Fruit fly (Drosophila melanogaster) whole organism, embryonic: ENCODE measurements around the gene CG13949.

ENCODE experiments used
- Bteb2 ChIP-seq: fragments of 200-800 bp; sonication (Bioruptor generic); optimal IDR thresholded peaks from 2 replicates; lab custom pipeline; 2016; ENCODE audit warnings: missing biosample characterization, missing genetic modification characterization
- CG10321 ChIP-seq: fragments of 200-800 bp; sonication (Bioruptor generic); IDR thresholded peaks from 2 replicates; pipeline ENCODE4 v1.3.6; 2022; ENCODE audit warnings: missing biosample characterization, missing genetic modification characterization
- CG13894 ChIP-seq: fragments of 200-800 bp; sonication (Bioruptor generic); optimal IDR thresholded peaks from 3 replicates; lab custom pipeline; 2018; ENCODE audit warnings: missing biosample characterization, mild to moderate bottlenecking, missing genetic modification characterization, moderate library complexity
- CG14441 ChIP-seq: fragments of 200-800 bp; sonication (Bioruptor generic); IDR thresholded peaks from 2 replicates; pipeline ENCODE4 v1.3.6; 2022; ENCODE audit warnings: missing biosample characterization, missing genetic modification characterization
- CG14710 ChIP-seq: fragments of 200-800 bp; sonication (Bioruptor generic); optimal IDR thresholded peaks from 3 replicates; lab custom pipeline; 2019; ENCODE audit warnings: missing biosample characterization, mild to moderate bottlenecking, missing genetic modification characterization, moderate library complexity
- CG15514 ChIP-seq: fragments of 200-800 bp; sonication (Bioruptor generic); optimal IDR thresholded peaks from 3 replicates; lab custom pipeline; 2017; ENCODE audit warnings: missing biosample characterization, missing genetic modification characterization, mild to moderate bottlenecking, moderate library complexity, missing genetic modification reagents
- CG17385 ChIP-seq: fragments of 200-800 bp; sonication (Bioruptor generic); optimal IDR thresholded peaks from 3 replicates; lab custom pipeline; 2018; ENCODE audit warnings: missing biosample characterization, mild to moderate bottlenecking, missing genetic modification characterization
- CG17912 ChIP-seq: fragments of 200-800 bp; sonication (Bioruptor generic); optimal IDR thresholded peaks from 2 replicates; lab custom pipeline; 2018; ENCODE audit warnings: missing biosample characterization, mild to moderate bottlenecking, missing genetic modification characterization
- CG34376 ChIP-seq: fragments of 200-800 bp; sonication (Bioruptor generic); optimal IDR thresholded peaks from 2 replicates; lab custom pipeline; 2018; ENCODE audit warnings: missing biosample characterization, mild to moderate bottlenecking, missing genetic modification characterization
- CG4328 ChIP-seq: fragments of 200-800 bp; sonication (Bioruptor generic); optimal IDR thresholded peaks from 3 replicates; lab custom pipeline; 2017; ENCODE audit warnings: missing biosample characterization, missing genetic modification reagents, missing genetic modification characterization
- CG6254 ChIP-seq: fragments of 200-800 bp; sonication (Bioruptor generic); optimal IDR thresholded peaks from 3 replicates; lab custom pipeline; 2017; ENCODE audit warnings: mild to moderate bottlenecking, missing biosample characterization, missing genetic modification reagents, missing genetic modification characterization
- CG7372 ChIP-seq: fragments of 200-800 bp; sonication (Bioruptor generic); IDR thresholded peaks from 2 replicates; pipeline ENCODE4 v1.3.6; 2022; ENCODE audit warnings: missing biosample characterization, missing genetic modification characterization
- Camta ChIP-seq: fragments of 200-800 bp; sonication (Bioruptor generic); optimal IDR thresholded peaks from 2 replicates; lab custom pipeline; 2016; ENCODE audit warnings: missing biosample characterization, missing genetic modification characterization
- Chrac-16 ChIP-seq: fragments of 200-800 bp; sonication (Bioruptor generic); optimal IDR thresholded peaks from 3 replicates; lab custom pipeline; 2016; ENCODE audit warnings: missing biosample characterization, missing genetic modification characterization
- Hmx ChIP-seq: fragments of 200-800 bp; sonication (Bioruptor generic); optimal IDR thresholded peaks from 2 replicates; lab custom pipeline; 2016; ENCODE audit warnings: missing biosample characterization, missing genetic modification characterization
- Hr3 ChIP-seq: fragments of 200-800 bp; sonication (Bioruptor generic); optimal IDR thresholded peaks from 3 replicates; lab custom pipeline; 2016; ENCODE audit warnings: missing biosample characterization, missing genetic modification characterization
- Kr ChIP-seq: fragments of 200-800 bp; sonication (Bioruptor generic); optimal IDR thresholded peaks from 2 replicates; lab custom pipeline; 2017; ENCODE audit warnings: missing biosample characterization, mild to moderate bottlenecking, missing genetic modification characterization
- Lpt ChIP-seq: fragments of >200 bp; optimal IDR thresholded peaks from 2 replicates; lab custom pipeline; 2018; ENCODE audit warnings: missing biosample characterization, missing genetic modification characterization
- MBD-R2 ChIP-seq: fragments of 200-800 bp; sonication (Bioruptor generic); IDR thresholded peaks from 2 replicates; pipeline ENCODE4 v1.3.6; 2022; ENCODE audit warnings: missing biosample characterization, missing genetic modification characterization
- Meics ChIP-seq: fragments of 200-800 bp; sonication (Bioruptor generic); optimal IDR thresholded peaks from 2 replicates; lab custom pipeline; 2017; ENCODE audit warnings: missing biosample characterization, mild to moderate bottlenecking, missing genetic modification characterization
- NK7.1 ChIP-seq: fragments of 200-800 bp; sonication (Bioruptor generic); optimal IDR thresholded peaks from 3 replicates; lab custom pipeline; 2016; ENCODE audit warnings: missing biosample characterization, missing genetic modification characterization
- Poxn ChIP-seq: fragments of 200-800 bp; sonication (Bioruptor generic); IDR thresholded peaks from 2 replicates; pipeline ENCODE4 v1.3.6; 2022; ENCODE audit warnings: missing biosample characterization, missing genetic modification characterization
- Ptx1 ChIP-seq: fragments of 200-800 bp; sonication (Bioruptor generic); IDR thresholded peaks from 2 replicates; pipeline ENCODE4 v1.3.6; 2022; ENCODE audit warnings: missing biosample characterization, missing genetic modification characterization
- Xrp1 ChIP-seq: fragments of 200-800 bp; sonication (Bioruptor generic); IDR thresholded peaks from 2 replicates; pipeline ENCODE4 v1.3.6; 2022; ENCODE audit warnings: missing biosample characterization, missing genetic modification characterization
- YL-1 ChIP-seq: fragments of 200-800 bp; sonication (Bioruptor generic); optimal IDR thresholded peaks from 3 replicates; lab custom pipeline; 2017; ENCODE audit warnings: missing biosample characterization, mild to moderate bottlenecking, missing genetic modification characterization
- cg ChIP-seq: fragments of 200-800 bp; sonication (Bioruptor generic); optimal IDR thresholded peaks from 3 replicates; lab custom pipeline; 2019; ENCODE audit warnings: missing biosample characterization, mild to moderate bottlenecking, missing genetic modification characterization, moderate library complexity
- chn ChIP-seq: fragments of 200-800 bp; sonication (Bioruptor generic); optimal IDR thresholded peaks from 2 replicates; lab custom pipeline; 2016; ENCODE audit warnings: missing biosample characterization, missing genetic modification characterization
- croc ChIP-seq: fragments of 200-800 bp; sonication (Bioruptor generic); conservative IDR thresholded peaks from 3 replicates; pipeline ENCODE4 v1.3.6; 2022; ENCODE audit warnings: missing biosample characterization, missing genetic modification characterization
- crol ChIP-seq: fragments of 200-800 bp; sonication (Bioruptor generic); IDR thresholded peaks from 2 replicates; pipeline ENCODE4 v1.3.6; 2022; ENCODE audit warnings: missing biosample characterization, missing genetic modification characterization
- dpn ChIP-seq, 2 experiments: fragments of 200-800 bp; sonication (Bioruptor generic); optimal IDR thresholded peaks; 3 replicates each; lab custom pipeline; 2016; ENCODE audit warnings: missing biosample characterization in 2 of 2, missing genetic modification characterization in 2 of 2
- ems ChIP-seq: fragments of 200-800 bp; sonication (Bioruptor generic); optimal IDR thresholded peaks from 3 replicates; lab custom pipeline; 2016; ENCODE audit warnings: missing biosample characterization, missing genetic modification characterization
- ftz-f1 ChIP-seq: fragments of 200-800 bp; sonication (Bioruptor generic); optimal IDR thresholded peaks from 2 replicates; lab custom pipeline; 2016; ENCODE audit warnings: missing biosample characterization, missing genetic modification characterization
- hb ChIP-seq: fragments of 200-800 bp; sonication (Bioruptor generic); IDR thresholded peaks from 3 replicates; pipeline ENCODE4 v1.3.6; 2022; ENCODE audit warnings: missing biosample characterization, missing genetic modification characterization; ENCODE audit not compliant: partially characterized antibody
- hbn ChIP-seq: fragments of 200-800 bp; sonication (Bioruptor generic); IDR thresholded peaks from 2 replicates; pipeline ENCODE4 v1.3.6; 2022; ENCODE audit warnings: missing biosample characterization, missing genetic modification characterization; ENCODE audit not compliant: partially characterized antibody
- lilli ChIP-seq: fragments of 200-800 bp; sonication (Bioruptor generic); optimal IDR thresholded peaks from 3 replicates; lab custom pipeline; 2016; ENCODE audit warnings: missing biosample characterization, missing genetic modification characterization
- lov ChIP-seq, 2 experiments: fragments of 200-800 bp in 1 of 2; fragments of >200 bp in 1 of 2; sonication (Bioruptor generic) in 1 of 2; IDR thresholded peaks in 1 of 2; optimal IDR thresholded peaks in 1 of 2; 2 replicates in 1 of 2; 3 replicates in 1 of 2; pipeline versions ENCODE4 v1.3.6 to Lab custom; 2017 to 2022; ENCODE audit warnings: missing biosample characterization in 1 of 2, missing genetic modification characterization in 1 of 2
- nerfin-2 ChIP-seq: fragments of 200-800 bp; sonication (Bioruptor generic); IDR thresholded peaks from 2 replicates; pipeline ENCODE4 v1.3.6; 2022; ENCODE audit warnings: missing biosample characterization, missing genetic modification characterization; ENCODE audit not compliant: partially characterized antibody
- nmo ChIP-seq: fragments of 200-800 bp; sonication (Bioruptor generic); optimal IDR thresholded peaks from 2 replicates; lab custom pipeline; 2018; ENCODE audit warnings: missing biosample characterization, mild to moderate bottlenecking, missing genetic modification characterization, moderate library complexity
- otp ChIP-seq: fragments of 200-800 bp; sonication (Bioruptor generic); IDR thresholded peaks from 3 replicates; pipeline ENCODE4, ENCODE4 v1.3.6; 2022; ENCODE audit warnings: missing biosample characterization, missing genetic modification characterization
- p53 ChIP-seq: fragments of 200-800 bp; sonication (Bioruptor generic); optimal IDR thresholded peaks from 2 replicates; lab custom pipeline; 2016; ENCODE audit warnings: missing biosample characterization, missing genetic modification characterization
- sc ChIP-seq, 3 experiments: fragments of >200 bp in 2 of 3; fragments of 200-800 bp in 1 of 3; sonication (Bioruptor generic) in 1 of 3; optimal IDR thresholded peaks; 2 replicates in 2 of 3; 3 replicates in 1 of 3; lab custom pipeline; 2017; ENCODE audit warnings: mild to moderate bottlenecking in 1 of 3, missing biosample characterization in 1 of 3, missing genetic modification characterization in 1 of 3, missing genetic modification reagents in 1 of 3
- schlank ChIP-seq: fragments of 200-800 bp; sonication (Bioruptor generic); optimal IDR thresholded peaks from 2 replicates; lab custom pipeline; 2018; ENCODE audit warnings: missing biosample characterization, mild to moderate bottlenecking, missing genetic modification characterization
- scrt ChIP-seq: fragments of 200-800 bp; sonication (Bioruptor generic); optimal IDR thresholded peaks from 2 replicates; lab custom pipeline; 2018; ENCODE audit warnings: missing biosample characterization, mild to moderate bottlenecking, missing genetic modification characterization, moderate library complexity
- sna ChIP-seq: fragments of 200-800 bp; sonication (Bioruptor generic); IDR thresholded peaks from 2 replicates; pipeline ENCODE4 v1.3.6; 2022; ENCODE audit warnings: missing biosample characterization, missing genetic modification characterization; ENCODE audit not compliant: partially characterized antibody
- trem ChIP-seq: fragments of 200-800 bp; optimal IDR thresholded peaks from 3 replicates; lab custom pipeline; 2019; ENCODE audit warnings: missing biosample characterization, mild to moderate bottlenecking, missing genetic modification characterization, moderate library complexity
- ttk ChIP-seq: fragments of 200-800 bp; sonication (Bioruptor generic); IDR thresholded peaks from 2 replicates; pipeline ENCODE4 v2.1.2; 2022; ENCODE audit warnings: missing biosample characterization, missing genetic modification characterization
- vnd ChIP-seq: fragments of 200-800 bp; sonication (Bioruptor generic); IDR thresholded peaks from 3 replicates; pipeline ENCODE4 v1.3.6; 2022; ENCODE audit warnings: missing biosample characterization, missing genetic modification characterization; ENCODE audit not compliant: partially characterized antibody
- wek ChIP-seq: fragments of 200-800 bp; sonication (Bioruptor generic); optimal IDR thresholded peaks from 3 replicates; lab custom pipeline; 2018; ENCODE audit warnings: missing biosample characterization, mild to moderate bottlenecking, missing genetic modification characterization, moderate library complexity

Gene CG13949

dm6 chr2L:856690-857488 is 1.8 kb downstream of the CG13949 start (continued):
- TF ChIP-seq lov (optimal IDR thresholded peaks at IDR 0.05; lab: Kevin White, UChicago) (no peak), lov (GFP tag; IDR thresholded peaks at IDR 0.05; lab: Robert Waterston, UW) (peak; percentile 81), nmo (GFP tag; lab: Kevin White, UChicago) (peak; percentile 83), Lpt (no peak), Poxn (GFP tag; lab: Robert Waterston, UW) (no peak), trem (tag; lab: Kevin White, UChicago) (peak; percentile 63), cg (GFP tag; lab: Kevin White, UChicago) (no peak), CG13894 (tag; lab: Kevin White, UChicago) (no peak), sc (optimal IDR thresholded peaks at IDR 0.05; lab: Kevin White, UChicago) (no peak), sc (GFP tag; optimal IDR thresholded peaks at IDR 0.05; lab: Kevin White, UChicago) (peak; percentile 62), p53 (GFP tag; lab: Kevin White, UChicago) (no peak), schlank (no peak), CG17385 (peak; percentile 67), Bteb2 (GFP tag; lab: Kevin White, UChicago) (no peak), CG17912 (GFP tag; lab: Kevin White, UChicago) (no peak), scrt (GFP tag; lab: Kevin White, UChicago) (peak; percentile 33), vnd (no peak), Hr3 (GFP tag; lab: Kevin White, UChicago) (peak; percentile 61), Kr (GFP tag; lab: Kevin White, UChicago) (no peak), Chrac-16 (GFP tag; lab: Kevin White, UChicago) (peak; percentile 59), Hmx (no peak), ems (GFP tag; lab: Kevin White, UChicago) (peak; percentile 56), YL-1 (GFP tag; lab: Kevin White, UChicago) (no peak), Meics (GFP tag; lab: Kevin White, UChicago) (peak; percentile 68), ftz-f1 (GFP tag; lab: Kevin White, UChicago) (no peak), wek (GFP tag; lab: Kevin White, UChicago) (peak; percentile 30), ttk (peak; percentile 87), CG14441 (GFP tag; lab: Robert Waterston, UW) (peak; percentile 80), CG34376 (GFP tag; lab: Kevin White, UChicago) (peak; percentile 48), crol (peak; percentile 86), NK7.1 (no peak), MBD-R2 (peak; percentile 49; the same call in 1 of the 2 replicates), Camta (no peak), otp (GFP tag; lab: Robert Waterston, UW) (peak; percentile 89), CG10321 (peak; percentile 27; the same call in 1 of the 2 replicates), CG6254 (peak; percentile 79), CG4328 (GFP tag; lab: Kevin White, UChicago) (no peak), Xrp1 (GFP tag; lab: Robert Waterston, UW) (peak; percentile 93), CG14710 (tag; lab: Kevin White, UChicago) (peak; percentile 65), croc (GFP tag; lab: Robert Waterston, UW) (peak; percentile 79), lilli (GFP tag; lab: Kevin White, UChicago) (peak; percentile 75), CG15514 (GFP tag; lab: Kevin White, UChicago) (peak; percentile 23), CG7372 (GFP tag; lab: Robert Waterston, UW) (peak; percentile 59), hb (no peak), hbn (no peak), chn (GFP tag; lab: Kevin White, UChicago) (peak; percentile 64), sna (no peak), dpn (GFP tag; optimal IDR thresholded peaks at IDR 0.05; lab: Kevin White, UChicago) (peak; percentile 59 to 78), Ptx1 (GFP tag; lab: Robert Waterston, UW) (peak; percentile 82), nerfin-2 (no peak)
